Fruit fly (Drosophila melanogaster): ENCODE data around the gene CG3698.
A peak's percentile ranks its signal among the peaks of the same experiment; 100 is the strongest.

Gene CG3698

DNA sequence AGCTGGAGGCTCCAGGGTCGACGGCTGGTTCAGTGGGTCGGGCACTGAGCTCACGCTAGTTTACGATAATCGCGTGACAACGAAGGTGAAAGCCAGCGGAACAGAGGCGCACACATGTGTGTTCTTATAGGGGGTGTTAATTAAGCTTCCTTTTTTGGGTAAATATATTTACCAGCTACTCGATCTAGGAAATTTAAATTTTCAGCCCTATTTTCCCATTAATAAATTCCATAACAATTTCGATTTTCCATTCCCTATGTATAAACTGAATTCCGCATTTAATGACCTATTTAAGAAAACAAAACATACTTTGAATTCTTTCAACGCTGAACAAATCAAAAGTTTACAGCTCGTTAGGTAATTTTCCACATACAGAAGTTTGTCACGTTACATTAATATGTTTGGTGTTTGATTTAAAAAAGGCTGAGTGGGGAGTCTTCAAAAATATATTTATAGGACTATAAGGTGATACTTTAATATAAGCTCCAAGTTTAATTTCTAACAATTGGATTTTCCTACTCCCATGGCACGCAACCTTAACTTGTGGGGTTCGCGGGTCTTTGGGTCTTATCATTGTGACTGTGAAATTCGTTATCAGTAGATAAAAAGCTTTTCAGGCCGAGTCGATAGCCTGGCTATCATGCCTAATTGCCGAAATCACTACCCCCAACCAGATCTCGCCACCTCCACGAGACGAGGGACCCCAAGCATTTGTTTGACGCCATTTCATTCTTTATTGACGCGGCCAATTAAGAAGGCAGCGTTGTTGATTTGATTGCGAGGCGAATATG lies 39.1 kb upstream of the CG3698 start, which contains the start of gene CG13255 (continued):
- TF ChIP-seq CG15073 (GFP tag; optimal IDR thresholded peaks at IDR 0.05) (no peak), CG18011 (GFP tag; optimal IDR thresholded peaks at IDR 0.05) (peak; percentile 21), CG31441 (GFP tag; IDR thresholded peaks at IDR 0.05) (peak; percentile 21; the same call in 1 of the 2 replicates), Deaf1 (tag; optimal IDR thresholded peaks at IDR 0.05) (no peak), CG13775 (GFP tag; optimal IDR thresholded peaks at IDR 0.05) (peak; percentile 49), pzg (GFP tag; optimal IDR thresholded peaks at IDR 0.05) (no peak), tin (GFP tag; optimal IDR thresholded peaks at IDR 0.05) (no peak), ftz-f1 (GFP tag; optimal IDR thresholded peaks at IDR 0.05) (no peak), insv (GFP tag; optimal IDR thresholded peaks at IDR 0.05) (no peak), CG10209 (GFP tag; optimal IDR thresholded peaks at IDR 0.05) (peak; percentile 59), Hr3 (GFP tag; optimal IDR thresholded peaks at IDR 0.05) (peak; percentile 33), ap (GFP tag; IDR thresholded peaks at IDR 0.05) (no peak), CG11723 (GFP tag; optimal IDR thresholded peaks at IDR 0.05) (peak; percentile 14), CG6791 (GFP tag; IDR thresholded peaks at IDR 0.05; ENCODE audit: partially characterized antibody) (no peak), CG8924 (tag; optimal IDR thresholded peaks at IDR 0.05) (peak; percentile 61), Atf3 (GFP tag; optimal IDR thresholded peaks at IDR 0.05) (no peak), Eip74EF (GFP tag; optimal IDR thresholded peaks at IDR 0.05) (peak in 1 of 2 experiments; percentile 24), Atf-2 (GFP tag; optimal IDR thresholded peaks at IDR 0.05) (peak; percentile 23), CG17612 (GFP tag; IDR thresholded peaks at IDR 0.05) (no peak), CG12071 (GFP tag; optimal IDR thresholded peaks at IDR 0.05) (no peak), kay (GFP tag; optimal IDR thresholded peaks at IDR 0.05) (no peak), CG9876 (GFP tag; optimal IDR thresholded peaks at IDR 0.05) (no peak), Doc2 (GFP tag; IDR thresholded peaks at IDR 0.05) (no peak), CG15514 (GFP tag; optimal IDR thresholded peaks at IDR 0.05) (peak; percentile 3), tll (GFP tag; optimal IDR thresholded peaks at IDR 0.05) (no peak), Ptx1 (GFP tag; IDR thresholded peaks at IDR 0.05) (peak; percentile 39; the same call in 1 of the 2 replicates), Sry-δ (GFP tag; optimal IDR thresholded peaks at IDR 0.05) (no peak), CG34376 (GFP tag; optimal IDR thresholded peaks at IDR 0.05) (no peak), zfh1 (GFP tag; IDR thresholded peaks at IDR 0.05) (no peak), lab (GFP tag; optimal IDR thresholded peaks at IDR 0.05) (peak; percentile 52), CG1647 (GFP tag; optimal IDR thresholded peaks at IDR 0.05) (no peak), rib (GFP tag; IDR thresholded peaks at IDR 0.05) (no peak), CG13296 (GFP tag; optimal IDR thresholded peaks at IDR 0.05) (no peak), CG3847 (GFP tag; IDR thresholded peaks at IDR 0.05) (no peak), HmgD (GFP tag; optimal IDR thresholded peaks at IDR 0.05) (no peak), unc-4 (GFP tag; IDR thresholded peaks at IDR 0.05; ENCODE audit: partially characterized antibody) (no peak), toy (GFP tag; IDR thresholded peaks at IDR 0.05) (no peak), luna (GFP tag; optimal IDR thresholded peaks at IDR 0.05) (no peak), gem (tag; optimal IDR thresholded peaks at IDR 0.05) (peak; percentile 66), lbe (GFP tag; optimal IDR thresholded peaks at IDR 0.05) (no peak), CG9727 (GFP tag; optimal IDR thresholded peaks at IDR 0.05) (peak; percentile 56), lmd (GFP tag; IDR thresholded peaks at IDR 0.05) (no peak; the same call in 1 of the 2 replicates), hth (optimal IDR thresholded peaks at IDR 0.05) (no peak), gsb (GFP tag; IDR thresholded peaks at IDR 0.05) (no peak), Hmr (GFP tag; optimal IDR thresholded peaks at IDR 0.05) (peak; percentile 70), Vsx1 (GFP tag; optimal IDR thresholded peaks at IDR 0.05) (peak; percentile 74), dm (GFP tag; optimal IDR thresholded peaks at IDR 0.05) (no peak), tgo (GFP tag; IDR thresholded peaks at IDR 0.05) (no peak), zfh2 (GFP tag; optimal IDR thresholded peaks at IDR 0.05) (peak; percentile 64), gcm2 (GFP tag; optimal IDR thresholded peaks at IDR 0.05) (no peak)

All from whole organism, embryonic.